Fruit fly (Drosophila melanogaster): ENCODE measurements around the gene indra.

indra gene

DNA sequence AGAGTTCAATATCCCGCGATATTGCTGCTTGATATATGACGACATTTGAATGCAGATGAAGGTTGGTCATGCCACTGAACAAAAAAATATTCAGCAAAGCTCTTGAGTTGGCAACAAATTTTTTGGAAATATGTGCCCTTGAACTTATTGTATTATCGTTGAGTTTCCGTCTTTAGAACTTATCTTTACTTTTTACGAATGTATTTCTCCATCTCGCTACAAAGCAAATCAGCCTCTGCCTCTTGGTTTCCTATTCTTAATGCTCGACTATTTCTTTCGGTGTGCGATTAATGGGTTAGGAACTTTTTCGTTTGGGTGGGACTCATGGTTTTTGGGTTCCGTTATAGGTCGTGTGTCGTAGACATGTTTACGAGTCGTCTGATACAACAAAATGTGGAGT, 19.1 kb downstream of the indra start (continued):
- TF ChIP-seq chn (GFP tag; optimal IDR thresholded peaks at IDR 0.05) = peak; percentile 71
- peak; percentile 90 for TF ChIP-seq CG15601 (tag; optimal IDR thresholded peaks at IDR 0.05)
- TF ChIP-seq CG11085 (GFP tag; IDR thresholded peaks at IDR 0.05) = no peak
- TF ChIP-seq CkIIα-i1 (GFP tag; IDR thresholded peaks at IDR 0.05) = no peak
- TF ChIP-seq Med (GFP tag) = peak; percentile 81
- TF ChIP-seq CG11398 (GFP tag; optimal IDR thresholded peaks at IDR 0.05) = peak; percentile 43
- TF ChIP-seq CG42726 (GFP tag; IDR thresholded peaks at IDR 0.05; ENCODE audit: partially characterized antibody) = no peak
- TF ChIP-seq CG18619 (GFP tag; optimal IDR thresholded peaks at IDR 0.05) = peak; percentile 5
- TF ChIP-seq B-H2 (GFP tag; optimal IDR thresholded peaks at IDR 0.05) = no peak
- peak; percentile 24; the same call in 1 of the 2 replicates for TF ChIP-seq gt (GFP tag; IDR thresholded peaks at IDR 0.05)
- TF ChIP-seq CG10462 (GFP tag; optimal IDR thresholded peaks at IDR 0.05) = peak; percentile 47
- 0 out of 2 replicates have a peak, but pooled peaks have one; percentile 12 for TF ChIP-seq CG1024 (GFP tag; IDR thresholded peaks at IDR 0.05)
- peak; percentile 22; the same call in 1 of the 2 replicates for TF ChIP-seq CG9932 (GFP tag; IDR thresholded peaks at IDR 0.05)
- no peak for TF ChIP-seq MBD-R2 (GFP tag; IDR thresholded peaks at IDR 0.05)
- TF ChIP-seq zfh2 (GFP tag; optimal IDR thresholded peaks at IDR 0.05) = no peak
- TF ChIP-seq ato (GFP tag; IDR thresholded peaks at IDR 0.05; ENCODE audit: partially characterized antibody) = no peak
- no peak for TF ChIP-seq schlank (tag; optimal IDR thresholded peaks at IDR 0.05)
- peak; percentile 57 for TF ChIP-seq CG4730 (GFP tag; IDR thresholded peaks at IDR 0.05)
- TF ChIP-seq sc (optimal IDR thresholded peaks at IDR 0.05) = no peak
- peak; percentile 82 for TF ChIP-seq sc (GFP tag; optimal IDR thresholded peaks at IDR 0.05)
- TF ChIP-seq zen (tag; optimal IDR thresholded peaks at IDR 0.05) = peak; percentile 46
- TF ChIP-seq CG4328 (GFP tag; optimal IDR thresholded peaks at IDR 0.05) = peak; percentile 10
- TF ChIP-seq stwl (tag; optimal IDR thresholded peaks at IDR 0.05) = no peak
- TF ChIP-seq Ets97D (GFP tag; optimal IDR thresholded peaks at IDR 0.05) = peak; percentile 14
- TF ChIP-seq fru (optimal IDR thresholded peaks at IDR 0.05) = no peak
- TF ChIP-seq al (GFP tag; IDR thresholded peaks at IDR 0.05) = peak; percentile 15; the same call in 1 of the 2 replicates
- peak; percentile 75 for TF ChIP-seq CG8089 (GFP tag; optimal IDR thresholded peaks at IDR 0.05)
- peak; percentile 78 for TF ChIP-seq CoRest (tag; optimal IDR thresholded peaks at IDR 0.05)
- peak in 1 of 2 experiments; percentile 59 for TF ChIP-seq Hr51 (GFP tag; optimal IDR thresholded peaks at IDR 0.05)
- no peak for TF ChIP-seq sr (GFP tag; IDR thresholded peaks at IDR 0.05)
- peak; percentile 10 for TF ChIP-seq HmgD (GFP tag; optimal IDR thresholded peaks at IDR 0.05)
- TF ChIP-seq NFAT (GFP tag; IDR thresholded peaks at IDR 0.05) = no peak
- peak; percentile 75 for TF ChIP-seq Xbp1 (GFP tag; optimal IDR thresholded peaks at IDR 0.05)
- no peak for TF ChIP-seq CG7928 (GFP tag; optimal IDR thresholded peaks at IDR 0.05)
- TF ChIP-seq fd64A (GFP tag; optimal IDR thresholded peaks at IDR 0.05) = peak; percentile 64
- TF ChIP-seq CG34376 (GFP tag; optimal IDR thresholded peaks at IDR 0.05) = no peak
- no peak for TF ChIP-seq CG15514 (GFP tag; optimal IDR thresholded peaks at IDR 0.05)
- peak; percentile 88 for TF ChIP-seq Blimp-1 (GFP tag; optimal IDR thresholded peaks at IDR 0.05)
- TF ChIP-seq HLH54F (GFP tag; optimal IDR thresholded peaks at IDR 0.05) = peak; percentile 51
- TF ChIP-seq CG18599 (GFP tag; optimal IDR thresholded peaks at IDR 0.05) = peak; percentile 50
- TF ChIP-seq CG13287 (GFP tag; IDR thresholded peaks at IDR 0.05; ENCODE audit: partially characterized antibody) = no peak
- peak; percentile 18 for TF ChIP-seq CG3838 (GFP tag; optimal IDR thresholded peaks at IDR 0.05)
- TF ChIP-seq aop (GFP tag; IDR thresholded peaks at IDR 0.05) = no peak
- peak; percentile 82 for TF ChIP-seq CG8944 (GFP tag; optimal IDR thresholded peaks at IDR 0.05)
- peak; percentile 15 for TF ChIP-seq CG11723 (GFP tag; optimal IDR thresholded peaks at IDR 0.05)
- no peak for TF ChIP-seq cas (GFP tag; IDR thresholded peaks at IDR 0.05)
- peak; percentile 52 for TF ChIP-seq CG3847 (GFP tag; IDR thresholded peaks at IDR 0.05)
- TF ChIP-seq ftz-f1 (GFP tag; optimal IDR thresholded peaks at IDR 0.05) = no peak
- TF ChIP-seq CG12769 (tag; optimal IDR thresholded peaks at IDR 0.05) = no peak
- TF ChIP-seq ssp (GFP tag; IDR thresholded peaks at IDR 0.05) = peak; percentile 59
- peak; percentile 90 for TF ChIP-seq CG2712 (tag; optimal IDR thresholded peaks at IDR 0.05)

Measured in whole organism, embryonic.